Fruit fly (Drosophila melanogaster): ENCODE measurements around the gene JMJD7.

DNA sequence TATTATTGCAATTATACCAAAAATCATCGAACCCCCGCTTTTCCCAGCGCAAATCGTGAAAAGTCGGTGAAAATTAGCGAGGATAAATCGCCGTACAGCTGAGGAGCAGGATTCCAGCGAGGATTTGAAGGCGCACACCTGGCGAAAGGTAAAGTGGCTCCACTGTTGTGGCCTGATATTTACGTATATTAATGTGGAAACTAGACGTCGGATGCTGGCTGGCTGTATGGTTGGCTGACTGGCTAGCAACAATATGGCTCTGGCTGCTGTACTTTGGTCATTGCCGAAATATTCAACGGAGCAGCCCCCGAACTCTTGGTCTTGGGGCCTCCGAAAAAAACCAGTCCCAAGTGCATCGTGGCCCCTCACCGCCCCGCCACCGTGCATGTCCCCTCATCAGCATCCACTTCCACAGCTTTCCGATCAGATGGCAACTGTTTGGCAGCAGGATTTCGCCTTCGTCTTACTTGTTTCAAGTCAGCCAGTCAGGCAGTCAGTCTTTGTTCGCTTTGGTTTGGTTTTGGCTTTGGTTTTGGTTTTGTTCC, 36.8 kb upstream of the JMJD7 start:
- TF ChIP-seq en (GFP tag; optimal IDR thresholded peaks at IDR 0.05) = no peak
- no peak for TF ChIP-seq NFAT (GFP tag; IDR thresholded peaks at IDR 0.05)
- no peak for TF ChIP-seq onecut (GFP tag; IDR thresholded peaks at IDR 0.05)
- no peak for TF ChIP-seq HLH4C (GFP tag; IDR thresholded peaks at IDR 0.05; ENCODE audit: partially characterized antibody)
- TF ChIP-seq CG11456 (GFP tag; IDR thresholded peaks at IDR 0.05) = no peak
- no peak for TF ChIP-seq Hr39 (optimal IDR thresholded peaks at IDR 0.05)
- no peak for TF ChIP-seq NC2β (GFP tag; optimal IDR thresholded peaks at IDR 0.05)
- TF ChIP-seq btn (GFP tag; optimal IDR thresholded peaks at IDR 0.05) = no peak
- no peak for TF ChIP-seq Spps (tag; optimal IDR thresholded peaks at IDR 0.05)
- TF ChIP-seq CG1603 (tag; optimal IDR thresholded peaks at IDR 0.05) = no peak
- no peak for TF ChIP-seq slou (GFP tag; optimal IDR thresholded peaks at IDR 0.05)
- no peak for TF ChIP-seq Hey (tag; optimal IDR thresholded peaks at IDR 0.05)
- TF ChIP-seq CG4730 (GFP tag; IDR thresholded peaks at IDR 0.05) = no peak

Measured in whole organism, embryonic.